Worm (Caenorhabditis elegans) whole organism, midembryonic: ENCODE results near the gene T25E4.1.

Experiments
- T22C8.4 ChIP-seq: fragments of 200-800 bp; sonication (Bioruptor generic); IDR thresholded peaks from 2 replicates; pipeline ENCODE4 v1.3.6; 2022; ENCODE audit warnings: missing genetic modification characterization, missing compliant biosample characterization
- flt-1 ChIP-seq: fragments of 200-800 bp; sonication (Bioruptor generic); IDR thresholded peaks from 2 replicates; pipeline ENCODE4 v1.3.6; 2022; ENCODE audit warnings: missing genetic modification characterization, missing compliant biosample characterization
- med-1 ChIP-seq: sonication (generic microtip); optimal IDR thresholded peaks from 2 replicates; lab custom pipeline; 2017; ENCODE audit warnings: missing genetic modification characterization, mild to moderate bottlenecking, missing compliant biosample characterization, antibody characterized with exemption, missing genetic modification reagents; ENCODE audit not compliant: insufficient read depth
- tab-1 ChIP-seq: fragments of 200-800 bp; sonication (Bioruptor generic); IDR thresholded peaks from 2 replicates; pipeline ENCODE4 v1.3.6; 2022; ENCODE audit warnings: missing genetic modification characterization, missing compliant biosample characterization

DNA sequence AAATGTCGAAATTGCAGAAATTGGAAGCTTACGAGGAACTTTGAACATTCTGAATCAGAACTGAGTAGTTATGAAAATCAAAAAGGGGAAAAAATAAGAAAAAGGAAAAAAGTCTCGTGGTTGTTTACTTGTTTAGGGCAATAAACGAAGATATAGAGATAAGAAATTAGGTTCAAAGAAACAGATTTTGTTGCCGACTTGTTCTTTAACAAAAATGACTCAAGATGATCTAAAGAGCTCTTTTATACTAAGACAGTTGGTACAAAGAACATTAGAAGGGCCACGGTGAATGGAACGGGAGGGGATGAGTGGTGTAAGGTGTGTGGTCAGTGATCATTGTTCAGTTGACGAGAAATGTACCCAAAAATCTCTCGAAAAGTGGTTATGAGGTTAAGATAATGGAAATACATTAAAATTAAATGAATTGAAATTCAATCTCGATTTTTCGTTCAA is 30.7 kb upstream of the T25E4.1 start, which contains the start of gene acdh-2:
- TF ChIP-seq flt-1 (GFP tag; lab: Robert Waterston, UW) (no peak), T22C8.4 (GFP tag; lab: Robert Waterston, UW) (no peak), med-1 (GFP tag; lab: Kevin White, UChicago) (no peak), tab-1 (GFP tag; lab: Robert Waterston, UW) (no peak)
